Worm (Caenorhabditis elegans): Measurements from ENCODE around the gene srsx-24.
A peak's percentile ranks its signal among the peaks of the same experiment; 100 is the strongest.

srsx-24 gene

ce11 chrV:7415780-7416428 lies 36.6 kb upstream of the srsx-24 start, which contains the start of gene F18E3.13 (continued):
- TF ChIP-seq lim-7 (GFP tag; IDR thresholded peaks at IDR 0.05) (no peak), lin-29 (GFP tag; IDR thresholded peaks at IDR 0.05) (no peak), zip-11 (GFP tag; IDR thresholded peaks at IDR 0.05) (no peak), zfp-2 (tag; optimal IDR thresholded peaks at IDR 0.05) (no peak), mdt-29 (GFP tag; IDR thresholded peaks at IDR 0.05) (no peak), ceh-28 (tag; optimal IDR thresholded peaks at IDR 0.05) (no peak), fkh-10 (GFP tag; optimal IDR thresholded peaks at IDR 0.05) (no peak), saeg-2 (GFP tag; IDR thresholded peaks at IDR 0.05) (no peak), ctbp-1 (GFP tag; IDR thresholded peaks at IDR 0.05) (no peak), zip-2 (tag; optimal IDR thresholded peaks at IDR 0.05) (no peak), nhr-48 (tag; optimal IDR thresholded peaks at IDR 0.05) (peak; percentile 91), arid-1 (GFP tag; conservative IDR thresholded peaks at IDR 0.05) (no peak), madf-5 (GFP tag; IDR thresholded peaks at IDR 0.05) (no peak), jun-1 (tag; optimal IDR thresholded peaks at IDR 0.05) (no peak), T20F7.1 (GFP tag; optimal IDR thresholded peaks at IDR 0.05) (no peak), set-16 (GFP tag; IDR thresholded peaks at IDR 0.05) (no peak), gei-8 (GFP tag; optimal IDR thresholded peaks at IDR 0.05) (peak; percentile 37), nhr-6 (tag; optimal IDR thresholded peaks at IDR 0.05) (no peak), cey-2 (tag; optimal IDR thresholded peaks at IDR 0.05; ENCODE audit: borderline replicate concordance, insufficient read depth) (peak; percentile 50), ZK337.2 (GFP tag; IDR thresholded peaks at IDR 0.05) (no peak), nhr-41 (GFP tag; IDR thresholded peaks at IDR 0.05) (no peak), hlh-30 (tag; optimal IDR thresholded peaks at IDR 0.05; ENCODE audit: insufficient read depth) (peak; percentile 77), Y75B8A.6 (GFP tag; IDR thresholded peaks at IDR 0.05) (no peak), lin-15B (tag; optimal IDR thresholded peaks at IDR 0.05) (no peak), unc-130 (GFP tag; optimal IDR thresholded peaks at IDR 0.05) (no peak), vab-7 (GFP tag; IDR thresholded peaks at IDR 0.05) (no peak), mdl-1 (tag; optimal IDR thresholded peaks at IDR 0.05) (peak; percentile 56 to 88), daf-19 (GFP tag; conservative IDR thresholded peaks at IDR 0.05) (no peak), aha-1 (tag) (peak; percentile 67), nhr-111 (GFP tag; optimal IDR thresholded peaks at IDR 0.05) (no peak), lin-39 (tag; optimal IDR thresholded peaks at IDR 0.05) (no peak), Y5F2A.4 (GFP tag; optimal IDR thresholded peaks at IDR 0.05) (no peak), T26A8.4 (GFP tag; IDR thresholded peaks at IDR 0.05) (peak; percentile 45; the same call in 1 of the 2 replicates), ceh-44 (GFP tag; IDR thresholded peaks at IDR 0.05) (no peak), madf-9 (GFP tag; conservative IDR thresholded peaks at IDR 0.05) (peak; percentile 24; the same call in 1 of the 2 replicates), ZK546.5 (tag; optimal IDR thresholded peaks at IDR 0.05) (no peak), mes-2 (tag; optimal IDR thresholded peaks at IDR 0.05; ENCODE audit: poor library complexity, severe bottlenecking) (no peak), hmg-1.1 (GFP tag; IDR thresholded peaks at IDR 0.05) (no peak), nhr-28 (tag; optimal IDR thresholded peaks at IDR 0.05) (peak; percentile 84), pha-4 (GFP tag; IDR thresholded peaks at IDR 0.05) (no peak), pha-4 (tag; optimal IDR thresholded peaks at IDR 0.05) (no peak), ceh-62 (tag; optimal IDR thresholded peaks at IDR 0.05) (no peak), snpc-1.2 (GFP tag; IDR thresholded peaks at IDR 0.05) (no peak), nhr-102 (tag; optimal IDR thresholded peaks at IDR 0.05) (no peak), D1046.2 (GFP tag; IDR thresholded peaks at IDR 0.05) (no peak), lin-38 (GFP tag; IDR thresholded peaks at IDR 0.05) (no peak), pqm-1 (tag; optimal IDR thresholded peaks at IDR 0.05) (no peak), tag-97 (GFP tag; IDR thresholded peaks at IDR 0.05) (no peak), F10B5.3 (tag; optimal IDR thresholded peaks at IDR 0.05) (no peak), nhr-25 (tag; optimal IDR thresholded peaks at IDR 0.05; ENCODE audit: borderline replicate concordance, insufficient read depth) (peak; percentile 58), nhr-77 (tag; optimal IDR thresholded peaks at IDR 0.05) (no peak)

Data from whole organism, L4 larva.